Worm (Caenorhabditis elegans) whole organism, late embryonic: ENCODE results near the gene wdr-54.

Experiments used
- che-1 ChIP-seq: sonication (generic microtip); optimal IDR thresholded peaks from 2 replicates; lab custom pipeline; 2016; ENCODE audit warnings: mild to moderate bottlenecking, missing genetic modification characterization, missing compliant biosample characterization
- fkh-10 ChIP-seq: fragments of 150-350 bp; optimal IDR thresholded peaks from 2 replicates; lab custom pipeline; 2014; ENCODE audit warnings: missing biosample characterization, missing genetic modification reagents, missing genetic modification characterization
- gmeb-2 ChIP-seq: sonication (generic microtip); optimal IDR thresholded peaks from 2 replicates; lab custom pipeline; 2016; ENCODE audit warnings: missing genetic modification characterization, inconsistent platforms, missing compliant biosample characterization
- nhr-11 ChIP-seq: fragments of 150-350 bp; optimal IDR thresholded peaks from 2 replicates; lab custom pipeline; 2014; ENCODE audit warnings: missing biosample characterization, missing genetic modification characterization
- unc-86 ChIP-seq: sonication (generic microtip); optimal IDR thresholded peaks from 2 replicates; lab custom pipeline; 2016; ENCODE audit warnings: missing genetic modification characterization, missing compliant biosample characterization

DNA sequence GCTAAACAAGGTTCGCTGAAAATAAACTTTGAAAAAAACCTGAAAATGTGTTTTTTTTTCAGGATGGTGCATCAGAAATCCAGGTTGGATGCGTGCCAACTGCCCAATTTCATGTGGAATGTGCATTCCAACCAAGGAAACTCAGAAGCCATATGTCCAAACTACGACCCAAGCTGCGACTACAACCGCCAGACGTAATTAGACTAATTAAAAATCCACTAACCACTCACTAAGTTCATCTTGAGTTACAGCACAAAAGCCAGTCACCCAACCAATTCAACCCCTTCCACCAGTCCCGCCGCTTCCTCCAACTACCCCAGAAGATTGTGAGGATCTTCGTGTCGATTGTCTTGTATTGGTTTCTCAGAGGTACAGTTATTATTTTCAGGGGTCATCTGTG lies 49.4 kb upstream of the wdr-54 start:
- TF ChIP-seq gmeb-2 (tag; lab: Kevin White, UChicago) (no peak), fkh-10 (GFP tag; lab: Kevin White, UChicago) (no peak), nhr-11 (tag; lab: Kevin White, UChicago) (no peak), che-1 (tag; lab: Kevin White, UChicago) (no peak), unc-86 (tag; lab: Kevin White, UChicago) (no peak)
